Fruit fly (Drosophila melanogaster) whole organism, prepupa: ENCODE data around the gene CG15306.

Experiments
- CG11294 ChIP-seq: fragments of 200-800 bp; sonication (Bioruptor generic); IDR thresholded peaks from 2 replicates; pipeline ENCODE4 v1.3.6; 2022; ENCODE audit warnings: missing biosample characterization, missing genetic modification characterization
- CG16779 ChIP-seq: fragments of 200-800 bp; sonication (Bioruptor generic); optimal IDR thresholded peaks from 3 replicates; lab custom pipeline; 2017; ENCODE audit warnings: missing biosample characterization, mild to moderate bottlenecking, missing genetic modification characterization
- CG6854 ChIP-seq: fragments of 200-800 bp; sonication (Bioruptor generic); optimal IDR thresholded peaks from 2 replicates; lab custom pipeline; 2017; ENCODE audit warnings: missing biosample characterization, mild to moderate bottlenecking, missing genetic modification characterization
- CG8119 ChIP-seq: fragments of 200-800 bp; sonication (Bioruptor generic); IDR thresholded peaks from 3 replicates; pipeline ENCODE4 v1.3.6; 2022; ENCODE audit warnings: missing biosample characterization, missing genetic modification characterization
- fd59A ChIP-seq: fragments of 200-800 bp; sonication (Bioruptor generic); optimal IDR thresholded peaks from 2 replicates; lab custom pipeline; 2017; ENCODE audit warnings: missing biosample characterization, mild to moderate bottlenecking, missing genetic modification characterization, missing genetic modification reagents
- fd85E ChIP-seq: fragments of 200-800 bp; sonication (Bioruptor generic); optimal IDR thresholded peaks from 3 replicates; lab custom pipeline; 2016; ENCODE audit warnings: missing biosample characterization, missing genetic modification characterization

DNA sequence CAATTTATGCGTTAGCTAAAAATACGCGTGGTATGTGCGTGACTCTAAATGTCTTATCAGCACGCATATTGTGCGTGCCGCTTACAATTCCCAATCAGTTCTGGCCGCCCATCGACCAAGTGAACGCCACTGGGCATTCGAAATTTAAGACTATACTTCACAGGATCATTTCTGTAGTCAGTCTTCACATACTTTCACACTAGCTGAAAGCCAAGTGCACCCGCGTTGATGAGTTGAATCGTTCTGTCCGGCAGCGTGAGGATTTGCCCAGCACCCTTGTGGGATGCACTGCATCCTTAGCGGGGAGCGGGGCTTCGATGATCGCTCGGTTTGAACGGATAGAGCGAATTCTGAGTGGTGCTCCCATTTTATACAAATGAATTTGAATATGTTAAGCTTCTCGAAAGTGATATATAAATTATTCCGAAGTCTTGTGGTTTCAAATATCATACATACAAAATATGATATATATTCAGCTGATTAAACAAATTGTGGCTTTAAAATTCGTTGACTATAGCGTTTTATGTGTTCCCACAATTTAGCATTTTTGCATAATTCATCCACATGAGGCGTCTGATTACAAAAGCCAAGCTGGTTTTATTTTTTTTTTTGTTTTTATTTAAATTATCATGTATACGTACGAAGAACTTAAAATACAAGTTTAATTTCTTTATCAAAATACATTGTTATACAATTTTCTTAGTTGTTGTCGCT is 16.5 kb upstream of the CG15306 start:
- no peak for TF ChIP-seq fd85E
- no peak for TF ChIP-seq CG8119 (GFP tag; lab: Robert Waterston, UW)
- no peak for TF ChIP-seq CG6854 (GFP tag; lab: Kevin White, UChicago)
- no peak for TF ChIP-seq fd59A (GFP tag; lab: Kevin White, UChicago)
- no peak for TF ChIP-seq CG11294 (GFP tag; lab: Robert Waterston, UW)
- no peak for TF ChIP-seq CG16779 (tag; lab: Kevin White, UChicago)
